Worm (Caenorhabditis elegans) whole organism, young adult: ENCODE results near the gene F58E6.5.

Experiments
- F57A8.1 ChIP-seq: fragments of 200-800 bp; sonication (Bioruptor generic); optimal IDR thresholded peaks from 2 replicates; lab custom pipeline; 2018; ENCODE audit warnings: mild to moderate bottlenecking, missing genetic modification characterization, moderate library complexity, missing compliant biosample characterization
- lin-54 ChIP-seq: fragments of 200-800 bp; sonication (Bioruptor generic); optimal IDR thresholded peaks from 2 replicates; lab custom pipeline; 2018; ENCODE audit warnings: mild to moderate bottlenecking, missing genetic modification characterization, missing compliant biosample characterization
- madf-8 ChIP-seq: fragments of 200-800 bp; sonication (Bioruptor generic); conservative IDR thresholded peaks from 2 replicates; pipeline ENCODE4 v1.3.6; 2022; ENCODE audit warnings: missing genetic modification reagents, missing genetic modification characterization, missing compliant biosample characterization
- nfya-2 ChIP-seq: fragments of 200-800 bp; sonication (Bioruptor generic); IDR thresholded peaks from 2 replicates; pipeline ENCODE4 v1.3.6; 2022; ENCODE audit warnings: missing genetic modification reagents, missing genetic modification characterization, missing compliant biosample characterization

DNA sequence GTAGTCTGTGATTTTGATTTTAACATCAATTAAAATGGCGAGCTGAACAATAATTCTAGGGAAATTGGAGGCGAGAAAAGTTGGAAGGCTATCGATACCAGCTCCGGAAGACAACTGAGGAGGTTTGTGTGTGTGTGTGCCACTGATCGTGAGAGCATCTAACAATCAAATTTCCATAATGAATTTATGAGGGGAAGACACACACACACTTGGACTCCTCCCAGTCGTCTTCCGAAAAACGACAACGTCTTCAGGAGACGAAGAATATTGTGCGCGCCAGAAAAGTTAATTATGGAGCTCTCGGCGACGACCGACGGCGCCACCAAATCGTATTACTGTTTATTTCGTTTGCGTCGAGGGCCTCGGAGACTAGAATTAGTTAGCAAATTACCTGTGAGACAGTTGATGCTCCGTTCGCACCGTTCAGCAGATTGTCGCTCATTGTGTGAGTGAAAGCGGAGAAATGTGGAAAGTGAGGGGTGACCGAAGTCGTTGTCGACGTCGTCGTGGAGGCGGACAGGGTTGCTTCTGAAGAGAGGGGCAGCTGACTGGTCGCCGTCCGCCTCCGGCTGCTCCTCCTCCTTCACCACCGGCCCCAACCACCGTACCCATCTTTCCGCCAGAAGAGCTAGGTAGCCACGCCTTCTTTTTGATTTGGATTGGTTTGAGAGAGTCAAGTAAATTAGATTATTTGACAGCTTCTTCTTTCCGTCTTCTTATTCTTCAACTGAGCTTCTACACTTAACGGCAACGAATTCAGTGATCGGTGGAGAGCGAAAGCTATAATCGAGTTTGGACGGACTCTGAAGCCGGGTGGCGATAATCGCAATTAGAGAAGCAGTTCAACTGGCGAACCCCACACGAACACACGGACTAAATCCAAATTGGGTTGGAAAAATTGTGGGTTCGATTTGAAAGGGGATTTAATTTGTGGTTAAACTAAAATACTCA lies 14.7 kb upstream of the F58E6.5 start, which contains the start of gene unc-42:
- TF ChIP-seq lin-54 (GFP tag; lab: Kevin White, UChicago) (no peak), madf-8 (no peak), F57A8.1 (GFP tag; lab: Kevin White, UChicago) (no peak), nfya-2 (GFP tag; lab: Robert Waterston, UW) (no peak)
